Worm (Caenorhabditis elegans) whole organism, young adult: ENCODE measurements around the gene rpl-38.

Experiments
- F10E7.11 ChIP-seq: sonication (generic microtip); optimal IDR thresholded peaks from 2 replicates; lab custom pipeline; 2017; ENCODE audit warnings: mild to moderate bottlenecking, missing genetic modification characterization, moderate library complexity, missing compliant biosample characterization
- F57C9.4 ChIP-seq: sonication (generic microtip); optimal IDR thresholded peaks from 2 replicates; lab custom pipeline; 2017; ENCODE audit warnings: mild to moderate bottlenecking, missing genetic modification characterization, missing compliant biosample characterization
- aptf-2 ChIP-seq: fragments of 200-800 bp; sonication (Bioruptor generic); conservative IDR thresholded peaks from 2 replicates; pipeline ENCODE4 v1.3.6; 2022; ENCODE audit warnings: missing genetic modification reagents, missing genetic modification characterization, missing compliant biosample characterization
- fkh-3 ChIP-seq: sonication (generic microtip); optimal IDR thresholded peaks from 2 replicates; lab custom pipeline; 2016; ENCODE audit warnings: mild to moderate bottlenecking, missing genetic modification characterization, missing compliant biosample characterization
- mel-28 ChIP-seq: sonication (generic microtip); optimal IDR thresholded peaks from 2 replicates; lab custom pipeline; 2016; ENCODE audit warnings: borderline replicate concordance, mild to moderate bottlenecking, missing genetic modification characterization, missing compliant biosample characterization
- snpc-1.1 ChIP-seq: sonication (generic microtip); optimal IDR thresholded peaks from 2 replicates; lab custom pipeline; 2017; ENCODE audit warnings: missing genetic modification characterization, mild to moderate bottlenecking, missing compliant biosample characterization, antibody characterized with exemption, moderate library complexity, missing genotype, missing genetic modification reagents; ENCODE audit not compliant: insufficient read depth
- unc-62 ChIP-seq: fragments of 150-350 bp; optimal IDR thresholded peaks from 2 replicates; lab custom pipeline; 2014; ENCODE audit warnings: missing biosample characterization, missing genetic modification reagents, missing genetic modification characterization
- ztf-22 ChIP-seq: fragments of 200-800 bp; sonication (Bioruptor generic); optimal IDR thresholded peaks from 2 replicates; lab custom pipeline; 2018; ENCODE audit warnings: mild to moderate bottlenecking, missing genetic modification characterization, moderate library complexity, missing compliant biosample characterization

ce11 chrV:15551642-15552041 is 39.7 kb downstream of the rpl-38 start:
- TF ChIP-seq ztf-22 (GFP tag; lab: Kevin White, UChicago) (peak; percentile 36), mel-28 (tag; lab: Kevin White, UChicago) (peak; percentile 34), F10E7.11 (tag; lab: Kevin White, UChicago) (no peak), aptf-2 (GFP tag; lab: Robert Waterston, UW) (no peak), snpc-1.1 (tag; lab: Kevin White, UChicago) (peak; percentile 19), F57C9.4 (no peak), unc-62 (no peak), fkh-3 (no peak)
